Worm (Caenorhabditis elegans) whole organism, L2 larva: Measurements from ENCODE around the gene ZK1058.9.

ENCODE experiments used
- ama-1 ChIP-seq: fragments of 150-350 bp; optimal IDR thresholded peaks from 2 replicates; lab custom pipeline; 2018; ENCODE audit warnings: inconsistent platforms
- ceh-16 ChIP-seq: fragments of 150-350 bp; optimal IDR thresholded peaks from 2 replicates; lab custom pipeline; 2014; ENCODE audit warnings: missing biosample characterization, missing genetic modification characterization
- egl-27 ChIP-seq: sonication (generic microtip); optimal IDR thresholded peaks from 3 replicates; lab custom pipeline; 2017; ENCODE audit warnings: missing biosample characterization, missing genetic modification reagents, missing genetic modification characterization
- lin-11 ChIP-seq: fragments of 150-350 bp; sonication (generic microtip); optimal IDR thresholded peaks from 2 replicates; lab custom pipeline; 2014; ENCODE audit warnings: missing biosample characterization, missing genetic modification characterization, inconsistent platforms, mixed read lengths
- lin-13 ChIP-seq: fragments of 150-350 bp; optimal IDR thresholded peaks from 2 replicates; lab custom pipeline; 2014; ENCODE audit warnings: missing biosample characterization, missing genetic modification reagents, missing genetic modification characterization
- lsy-2 ChIP-seq, 2 experiments: fragments of 150-350 bp in 1 of 2; sonication (generic microtip) in 1 of 2; optimal IDR thresholded peaks; 2 replicates each; lab custom pipeline; 2014 to 2017; ENCODE audit warnings: missing biosample characterization in 2 of 2, missing genetic modification characterization in 2 of 2
- nhr-11 ChIP-seq: fragments of 150-350 bp; optimal IDR thresholded peaks from 2 replicates; lab custom pipeline; 2014; ENCODE audit warnings: missing biosample characterization, missing genetic modification characterization
- nhr-25 ChIP-seq: fragments of 150-350 bp; sonication (generic microtip); optimal IDR thresholded peaks from 3 replicates; lab custom pipeline; 2014; ENCODE audit warnings: missing biosample characterization, missing genetic modification characterization
- nhr-77 ChIP-seq: fragments of 150-350 bp; optimal IDR thresholded peaks from 2 replicates; lab custom pipeline; 2014; ENCODE audit warnings: missing biosample characterization, missing genetic modification characterization
- snpc-4 ChIP-seq: fragments of 150-350 bp; optimal IDR thresholded peaks from 2 replicates; lab custom pipeline; 2014; ENCODE audit warnings: missing biosample characterization, missing genetic modification characterization
- unc-39 ChIP-seq: fragments of 150-350 bp; optimal IDR thresholded peaks from 2 replicates; lab custom pipeline; 2014; ENCODE audit warnings: missing biosample characterization, missing genetic modification characterization
- zag-1 ChIP-seq: fragments of 150-350 bp; optimal IDR thresholded peaks from 2 replicates; lab custom pipeline; 2014; ENCODE audit warnings: missing biosample characterization, missing genetic modification characterization
- ztf-11 ChIP-seq: sonication (generic microtip); optimal IDR thresholded peaks from 2 replicates; lab custom pipeline; 2017; ENCODE audit warnings: missing biosample characterization, missing genetic modification characterization
- ztf-4 ChIP-seq: fragments of 150-350 bp; optimal IDR thresholded peaks from 2 replicates; lab custom pipeline; 2014; ENCODE audit warnings: missing biosample characterization, missing genetic modification characterization

- no peak for TF ChIP-seq lin-13 (GFP tag; lab: Kevin White, UChicago)
- TF ChIP-seq ceh-16, result no peak
- no peak for TF ChIP-seq snpc-4 (tag; lab: Kevin White, UChicago)
- no peak for TF ChIP-seq ztf-4 (tag; lab: Kevin White, UChicago)
- TF ChIP-seq nhr-77 (tag; lab: Kevin White, UChicago), result no peak
- no peak for TF ChIP-seq ama-1 (lab: Kevin White, UChicago)
- TF ChIP-seq zag-1 (tag; lab: Kevin White, UChicago), result no peak
- no peak for TF ChIP-seq unc-39 (tag; lab: Kevin White, UChicago)
- no peak for TF ChIP-seq lin-11 (tag; lab: Kevin White, UChicago)
- TF ChIP-seq lsy-2 (tag; optimal IDR thresholded peaks at IDR 0.05; lab: Kevin White, UChicago), result no peak
- no peak for TF ChIP-seq egl-27 (tag; lab: Kevin White, UChicago)
- TF ChIP-seq nhr-11 (tag; lab: Kevin White, UChicago), result no peak
- no peak for TF ChIP-seq ztf-11 (tag; lab: Kevin White, UChicago)
- TF ChIP-seq nhr-25 (tag; lab: Kevin White, UChicago), result no peak
Observed at ce11 chrIII:3931423-3931822, 5.4 kb upstream of the ZK1058.9 start, which contains the start of gene F37A8.2.
